Fruit fly (Drosophila melanogaster) whole organism: ENCODE results near the gene CG15468.

Experiments
- CG8478 ChIP-seq: fragments of >200 bp; optimal IDR thresholded peaks from 2 replicates; lab custom pipeline; 2018; ENCODE audit warnings: inconsistent platforms
- Dll ChIP-seq: fragments of >200 bp; optimal IDR thresholded peaks from 2 replicates; lab custom pipeline; 2017
- EcR ChIP-seq, 2 experiments: fragments of >200 bp; optimal IDR thresholded peaks; 2 replicates each; lab custom pipeline; 2017; ENCODE audit warnings: missing biosample characterization in 2 of 2, missing genetic modification characterization in 2 of 2, missing genetic modification reagents in 2 of 2
- pan ChIP-seq: fragments of >200 bp; optimal IDR thresholded peaks from 2 replicates; lab custom pipeline; 2017
- psq ChIP-seq: fragments of >200 bp; optimal IDR thresholded peaks from 2 replicates; lab custom pipeline; 2017
- usp ChIP-seq: fragments of >200 bp; optimal IDR thresholded peaks from 2 replicates; lab custom pipeline; 2017; ENCODE audit warnings: missing biosample characterization, missing genetic modification characterization, mixed read lengths

- TF ChIP-seq psq (lab: Kevin White, UChicago) = no peak
- TF ChIP-seq usp = no peak
- no peak for TF ChIP-seq CG8478 (lab: Kevin White, UChicago)
- TF ChIP-seq EcR (GFP tag; optimal IDR thresholded peaks at IDR 0.05; lab: Kevin White, UChicago) = no peak
- TF ChIP-seq pan = no peak
- TF ChIP-seq Dll (lab: Kevin White, UChicago) = no peak
Observed at dm6 chrX:4909938-4910778, 50.8 kb downstream of the CG15468 start.
